Fruit fly (Drosophila melanogaster) whole organism, adult: ENCODE measurements around the gene Corp.

ENCODE experiments used
- CG11617 ChIP-seq: fragments of 200-800 bp; sonication (Bioruptor generic); optimal IDR thresholded peaks from 2 replicates; lab custom pipeline; 2017; ENCODE audit warnings: mild to moderate bottlenecking, missing biosample characterization, missing genetic modification reagents, missing genetic modification characterization
- CG12768 ChIP-seq: fragments of 200-800 bp; sonication (Bioruptor generic); optimal IDR thresholded peaks from 2 replicates; lab custom pipeline; 2017; ENCODE audit warnings: missing biosample characterization, missing genetic modification characterization, mild to moderate bottlenecking, moderate library complexity, missing genetic modification reagents
- CG14711 ChIP-seq: fragments of 200-800 bp; sonication (Bioruptor generic); optimal IDR thresholded peaks from 2 replicates; lab custom pipeline; 2018; ENCODE audit warnings: missing biosample characterization, mild to moderate bottlenecking, missing genetic modification characterization, moderate library complexity
- CG1620 ChIP-seq: fragments of 200-800 bp; sonication (Bioruptor generic); optimal IDR thresholded peaks from 2 replicates; lab custom pipeline; 2016; ENCODE audit warnings: missing biosample characterization, missing genetic modification characterization
- CG33017 ChIP-seq: fragments of 200-800 bp; sonication (Bioruptor generic); optimal IDR thresholded peaks from 2 replicates; lab custom pipeline; 2018; ENCODE audit warnings: missing biosample characterization, mild to moderate bottlenecking, missing genetic modification characterization, moderate library complexity
- CG5204 ChIP-seq: fragments of 200-800 bp; sonication (Bioruptor generic); optimal IDR thresholded peaks from 2 replicates; lab custom pipeline; 2016; ENCODE audit warnings: missing biosample characterization, missing genetic modification characterization
- CG7045 ChIP-seq: fragments of 200-800 bp; sonication (Bioruptor generic); optimal IDR thresholded peaks from 2 replicates; lab custom pipeline; 2017; ENCODE audit warnings: missing biosample characterization, mild to moderate bottlenecking, missing genetic modification characterization
- CG7101 ChIP-seq: fragments of 200-800 bp; sonication (Bioruptor generic); optimal IDR thresholded peaks from 2 replicates; lab custom pipeline; 2018; ENCODE audit warnings: missing biosample characterization, mild to moderate bottlenecking, missing genetic modification characterization, moderate library complexity
- Clk ChIP-seq: fragments of 200-800 bp; sonication (Bioruptor generic); optimal IDR thresholded peaks from 2 replicates; lab custom pipeline; 2017; ENCODE audit warnings: missing biosample characterization, missing genetic modification characterization
- Crg-1 ChIP-seq: fragments of 200-800 bp; sonication (Bioruptor generic); optimal IDR thresholded peaks from 2 replicates; lab custom pipeline; 2016; ENCODE audit warnings: missing biosample characterization, missing genetic modification characterization
- Hr96 ChIP-seq: fragments of 200-800 bp; sonication (Bioruptor generic); optimal IDR thresholded peaks from 2 replicates; lab custom pipeline; 2016; ENCODE audit warnings: missing biosample characterization, missing genetic modification characterization
- Mnt ChIP-seq: fragments of 200-800 bp; sonication (Bioruptor generic); optimal IDR thresholded peaks from 2 replicates; lab custom pipeline; 2016; ENCODE audit warnings: missing biosample characterization, mild to moderate bottlenecking, missing genetic modification characterization
- bab1 ChIP-seq: fragments of 200-800 bp; sonication (Bioruptor generic); optimal IDR thresholded peaks from 3 replicates; lab custom pipeline; 2019; ENCODE audit warnings: missing biosample characterization, mild to moderate bottlenecking, missing genetic modification characterization, moderate library complexity
- cic ChIP-seq: fragments of 200-800 bp; sonication (Bioruptor generic); optimal IDR thresholded peaks from 2 replicates; lab custom pipeline; 2017; ENCODE audit warnings: missing biosample characterization, mild to moderate bottlenecking, missing genetic modification characterization, moderate library complexity
- cnc ChIP-seq, 2 experiments: fragments of >200 bp; optimal IDR thresholded peaks; 2 replicates each; lab custom pipeline; 2017
- kay ChIP-seq: fragments of 200-800 bp; sonication (Bioruptor generic); peaks from one replicate; lab custom pipeline; 2016; ENCODE audit warnings: missing biosample characterization, missing genetic modification characterization, borderline replicate concordance
- ovo ChIP-seq: fragments of 200-800 bp; sonication (Bioruptor generic); optimal IDR thresholded peaks from 2 replicates; lab custom pipeline; 2016; ENCODE audit warnings: missing biosample characterization, missing genetic modification characterization
- pad ChIP-seq: fragments of 200-800 bp; sonication (Bioruptor generic); optimal IDR thresholded peaks from 3 replicates; lab custom pipeline; 2017; ENCODE audit warnings: missing biosample characterization, missing genetic modification characterization, mild to moderate bottlenecking, moderate library complexity, missing genetic modification reagents
- tj ChIP-seq: fragments of 200-800 bp; sonication (Bioruptor generic); optimal IDR thresholded peaks from 3 replicates; lab custom pipeline; 2017; ENCODE audit warnings: missing biosample characterization, mild to moderate bottlenecking, missing genetic modification characterization, moderate library complexity
- toe ChIP-seq: fragments of 200-800 bp; sonication (Bioruptor generic); optimal IDR thresholded peaks from 2 replicates; lab custom pipeline; 2016; ENCODE audit warnings: missing biosample characterization, missing genetic modification characterization

The Corp gene

dm6 chrX:8273799-8274484 is 2.7 kb upstream of the Corp start, which contains the start of gene CG15343:
Gene CG15343 (minus strand): TSS chrX:8273806.
- TF ChIP-seq Mnt (GFP tag; lab: Kevin White, UChicago) = no peak
- TF ChIP-seq Hr96 (GFP tag; lab: Kevin White, UChicago) = no peak
- TF ChIP-seq Clk (GFP tag; lab: Kevin White, UChicago) = no peak
- no peak for TF ChIP-seq kay (GFP tag; lab: Kevin White, UChicago)
- no peak for TF ChIP-seq CG12768
- TF ChIP-seq pad (GFP tag; lab: Kevin White, UChicago) = peak; percentile 33
- TF ChIP-seq cnc (optimal IDR thresholded peaks at IDR 0.05; lab: Kevin White, UChicago) = no peak
- no peak for TF ChIP-seq CG7045 (GFP tag; lab: Kevin White, UChicago)
- no peak for TF ChIP-seq CG7101
- TF ChIP-seq bab1 (GFP tag; lab: Kevin White, UChicago) = peak; percentile 8
- TF ChIP-seq CG33017 (tag; lab: Kevin White, UChicago) = no peak
- peak; percentile 1 for TF ChIP-seq CG14711 (tag; lab: Kevin White, UChicago)
- TF ChIP-seq ovo = no peak
- peak; percentile 16 for TF ChIP-seq toe (GFP tag; lab: Kevin White, UChicago)
- TF ChIP-seq Crg-1 (GFP tag; lab: Kevin White, UChicago) = no peak
- TF ChIP-seq CG5204 (GFP tag; lab: Kevin White, UChicago) = no peak
- no peak for TF ChIP-seq tj (GFP tag; lab: Kevin White, UChicago)
- peak; percentile 32 for TF ChIP-seq CG1620
- TF ChIP-seq CG11617 (GFP tag; lab: Kevin White, UChicago) = no peak
- TF ChIP-seq cic (GFP tag; lab: Kevin White, UChicago) = no peak

- no peak for TF ChIP-seq CG7101
Observed at dm6 chrX:8273291-8273690, 2.1 kb upstream of the Corp start, which contains the start of gene CG1636. Gene CG1636 (plus strand): TSS chrX:8273412.

dm6 chrX:8265261-8265660 is 5.9 kb downstream of the Corp start:
- TF ChIP-seq bab1 (GFP tag; lab: Kevin White, UChicago) = peak; percentile 28
- no peak for TF ChIP-seq CG14711 (tag; lab: Kevin White, UChicago)

dm6 chrX:8263236-8263635 is 8.0 kb downstream of the Corp start:
- TF ChIP-seq CG7045 (GFP tag; lab: Kevin White, UChicago) = no peak
- no peak for TF ChIP-seq CG5204 (GFP tag; lab: Kevin White, UChicago)
- TF ChIP-seq CG33017 (tag; lab: Kevin White, UChicago) = no peak
- no peak for TF ChIP-seq CG7101
- peak; percentile 46 for TF ChIP-seq bab1 (GFP tag; lab: Kevin White, UChicago)
- TF ChIP-seq tj (GFP tag; lab: Kevin White, UChicago) = no peak
- TF ChIP-seq toe (GFP tag; lab: Kevin White, UChicago) = no peak

dm6 chrX:8259881-8260280 is 11.3 kb downstream of the Corp start:
- TF ChIP-seq ovo (no peak), bab1 (GFP tag; lab: Kevin White, UChicago) (peak; percentile 70), cic (GFP tag; lab: Kevin White, UChicago) (no peak), CG1620 (peak; percentile 27)

- TF ChIP-seq CG33017 (tag; lab: Kevin White, UChicago) = no peak
- TF ChIP-seq CG7101 = no peak
- no peak for TF ChIP-seq CG1620
- TF ChIP-seq Mnt (GFP tag; lab: Kevin White, UChicago) = no peak
- TF ChIP-seq CG7045 (GFP tag; lab: Kevin White, UChicago) = no peak
- TF ChIP-seq bab1 (GFP tag; lab: Kevin White, UChicago) = peak; percentile 67
- TF ChIP-seq tj (GFP tag; lab: Kevin White, UChicago) = peak; percentile 66
Observed at dm6 chrX:8258281-8258802, 12.9 kb downstream of the Corp start.

dm6 chrX:8254739-8255326 is 16.4 kb downstream of the Corp start:
- no peak for TF ChIP-seq CG14711 (tag; lab: Kevin White, UChicago)
- TF ChIP-seq CG5204 (GFP tag; lab: Kevin White, UChicago) = no peak
- no peak for TF ChIP-seq CG7045 (GFP tag; lab: Kevin White, UChicago)
- TF ChIP-seq ovo = no peak
- no peak for TF ChIP-seq Clk (GFP tag; lab: Kevin White, UChicago)
- TF ChIP-seq CG7101 = no peak
- no peak for TF ChIP-seq CG11617 (GFP tag; lab: Kevin White, UChicago)
